Worm (Caenorhabditis elegans): ENCODE results near the gene oac-24.

DNA sequence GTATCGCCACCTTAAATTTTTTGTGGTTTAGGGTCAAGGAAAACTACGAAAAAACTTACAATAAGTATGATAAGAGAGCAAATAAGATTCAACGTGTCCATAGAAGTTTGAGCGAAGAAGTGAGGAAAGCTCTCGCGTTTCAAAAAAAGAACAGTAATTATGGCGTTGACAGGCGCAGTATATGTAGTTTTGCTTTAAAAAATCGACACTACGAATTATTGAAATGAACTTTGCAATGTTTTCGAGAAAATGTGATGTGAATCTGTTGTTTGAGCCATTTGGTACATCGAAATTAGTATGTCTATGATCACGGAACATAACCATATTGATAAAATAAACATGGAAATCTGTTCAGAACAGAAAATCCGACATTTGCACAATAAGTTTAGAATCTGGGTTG is 48.2 kb upstream of the oac-24 start, which contains the start of gene srx-74:
- no peak for TF ChIP-seq ets-7 (tag; optimal IDR thresholded peaks at IDR 0.05)
- TF ChIP-seq B0310.2 (tag; optimal IDR thresholded peaks at IDR 0.05), result no peak
